Comparison of ENCODE assay signal across 1 fruit fly cellular context in genomic region chr3R:7122172-7123072, dm6.
A peak's percentile ranks its signal among the peaks of the same experiment; 100 is the strongest.
TF ChIP-seq lines count a peak whose summit lies in the region.

No protein-coding gene starts in this region.

TF ChIP-seq in whole organism, embryonic, 481 proteins besides CTCF, POLR2A, EP300 and RAD21 (continued from another document):
- TF ChIP-seq Kr (GFP tag; optimal IDR thresholded peaks at IDR 0.05; lab: Kevin White, UChicago) (peak; percentile 50), CG8359 (GFP tag; optimal IDR thresholded peaks at IDR 0.05; lab: Kevin White, UChicago; ENCODE audit: borderline replicate concordance) (no peak), CG17385 (GFP tag; optimal IDR thresholded peaks at IDR 0.05; lab: Kevin White, UChicago) (peak; percentile 0), mirr (GFP tag; optimal IDR thresholded peaks at IDR 0.05; lab: Kevin White, UChicago) (peak; percentile 76), CG3281 (GFP tag; optimal IDR thresholded peaks at IDR 0.05; lab: Kevin White, UChicago) (no peak), sens (GFP tag; lab: Kevin White, UChicago) (peak; percentile 67), Vsx1 (GFP tag; optimal IDR thresholded peaks at IDR 0.05; lab: Kevin White, UChicago) (peak; percentile 45), CG10209 (GFP tag; optimal IDR thresholded peaks at IDR 0.05; lab: Kevin White, UChicago) (peak; percentile 26), CG1529 (GFP tag; optimal IDR thresholded peaks at IDR 0.05; lab: Kevin White, UChicago) (no peak), rib (GFP tag; IDR thresholded peaks at IDR 0.05; lab: Robert Waterston, UW) (0 out of 2 replicates have a peak, but pooled peaks have one; percentile 11), insv (GFP tag; optimal IDR thresholded peaks at IDR 0.05; lab: Kevin White, UChicago) (peak; percentile 37 to 90), cwo (GFP tag; optimal IDR thresholded peaks at IDR 0.05; lab: Kevin White, UChicago) (peak; percentile 1), D19A (tag; optimal IDR thresholded peaks at IDR 0.05; lab: Kevin White, UChicago) (peak; percentile 11), ewg (GFP tag; optimal IDR thresholded peaks at IDR 0.05; lab: Kevin White, UChicago) (no peak), Sox100B (GFP tag; optimal IDR thresholded peaks at IDR 0.05; lab: Kevin White, UChicago) (peak; percentile 13), sd (tag; optimal IDR thresholded peaks at IDR 0.05; lab: Kevin White, UChicago) (peak; percentile 91), zen (tag; optimal IDR thresholded peaks at IDR 0.05; lab: Kevin White, UChicago) (no peak), CG18764 (GFP tag; optimal IDR thresholded peaks at IDR 0.05; lab: Kevin White, UChicago) (peak; percentile 12), chm (GFP tag; IDR thresholded peaks at IDR 0.05; lab: Robert Waterston, UW) (0 out of 2 replicates have a peak, but pooled peaks have one; percentile 39), CG17328 (GFP tag; IDR thresholded peaks at IDR 0.05; lab: Robert Waterston, UW) (no peak), pum (GFP tag; optimal IDR thresholded peaks at IDR 0.05; lab: Kevin White, UChicago) (no peak), Nf-YB (GFP tag; optimal IDR thresholded peaks at IDR 0.05; lab: Kevin White, UChicago) (peak; percentile 21), CG9215 (GFP tag; IDR thresholded peaks at IDR 0.05; lab: Robert Waterston, UW) (peak; percentile 37; the same call in 1 of the 2 replicates), CG12769 (tag; optimal IDR thresholded peaks at IDR 0.05; lab: Kevin White, UChicago) (peak; percentile 60), ap (GFP tag; IDR thresholded peaks at IDR 0.05; lab: Robert Waterston, UW) (no peak), tll (GFP tag; optimal IDR thresholded peaks at IDR 0.05; lab: Kevin White, UChicago) (peak in 1 of 2 experiments; percentile 18), vnd (GFP tag; IDR thresholded peaks at IDR 0.05; lab: Robert Waterston, UW; ENCODE audit: partially characterized antibody) (no peak), cg (GFP tag; optimal IDR thresholded peaks at IDR 0.05; lab: Kevin White, UChicago) (peak; percentile 56), dmrt99B (tag; optimal IDR thresholded peaks at IDR 0.05; lab: Kevin White, UChicago) (peak; percentile 2), CG14710 (tag; optimal IDR thresholded peaks at IDR 0.05; lab: Kevin White, UChicago) (peak; percentile 4), ci (GFP tag; IDR thresholded peaks at IDR 0.05; lab: Robert Waterston, UW) (no peak), kni (GFP tag; optimal IDR thresholded peaks at IDR 0.05; lab: Kevin White, UChicago) (peak; percentile 92), CG9727 (GFP tag; optimal IDR thresholded peaks at IDR 0.05; lab: Kevin White, UChicago) (peak; percentile 2), chinmo (GFP tag; IDR thresholded peaks at IDR 0.05; lab: Robert Waterston, UW; ENCODE audit: partially characterized antibody) (peak; percentile 81; the same call in 1 of the 4 replicates), CG18599 (GFP tag; optimal IDR thresholded peaks at IDR 0.05; lab: Kevin White, UChicago) (peak; percentile 19), nmo (GFP tag; optimal IDR thresholded peaks at IDR 0.05; lab: Kevin White, UChicago) (peak; percentile 29), Ptx1 (GFP tag; IDR thresholded peaks at IDR 0.05; lab: Robert Waterston, UW) (0 out of 2 replicates have a peak, but pooled peaks have one; percentile 23), twi (tag; optimal IDR thresholded peaks at IDR 0.05; lab: Kevin White, UChicago) (peak; percentile 10), CG18011 (GFP tag; optimal IDR thresholded peaks at IDR 0.05; lab: Kevin White, UChicago) (peak; percentile 6), Bgb (GFP tag; IDR thresholded peaks at IDR 0.05; lab: Robert Waterston, UW; ENCODE audit: partially characterized antibody) (peak; percentile 15; the same call in 1 of the 2 replicates), CG8765 (GFP tag; IDR thresholded peaks at IDR 0.05; lab: Robert Waterston, UW) (no peak), sr (GFP tag; IDR thresholded peaks at IDR 0.05; lab: Robert Waterston, UW) (peak; percentile 67; the same call in 2 of the 3 replicates), CG11085 (GFP tag; IDR thresholded peaks at IDR 0.05; lab: Robert Waterston, UW) (no peak), ftz-f1 (GFP tag; optimal IDR thresholded peaks at IDR 0.05; lab: Kevin White, UChicago) (peak; percentile 97), sug (tag; optimal IDR thresholded peaks at IDR 0.05; lab: Kevin White, UChicago) (peak; percentile 28), Med (GFP tag; lab: Kevin White, UChicago) (peak; percentile 82), Hr3 (GFP tag; optimal IDR thresholded peaks at IDR 0.05; lab: Kevin White, UChicago) (peak; percentile 52), CG10321 (GFP tag; IDR thresholded peaks at IDR 0.05; lab: Robert Waterston, UW) (peak; percentile 80), hbn (GFP tag; IDR thresholded peaks at IDR 0.05; lab: Robert Waterston, UW; ENCODE audit: partially characterized antibody) (no peak), gcm (GFP tag; optimal IDR thresholded peaks at IDR 0.05; lab: Kevin White, UChicago) (peak; percentile 99), CG2199 (GFP tag; IDR thresholded peaks at IDR 0.05; lab: Robert Waterston, UW) (peak; percentile 31; the same call in 1 of the 3 replicates), pan (optimal IDR thresholded peaks at IDR 0.05; lab: Kevin White, UChicago) (no peak), pan (GFP tag; optimal IDR thresholded peaks at IDR 0.05 in 1 of 2, IDR thresholded peaks at IDR 0.05 in 1 of 2) (peak in 1 of 2 experiments; percentile 42), nerfin-1 (tag; optimal IDR thresholded peaks at IDR 0.05; lab: Kevin White, UChicago) (peak; percentile 70), CG2116 (GFP tag; optimal IDR thresholded peaks at IDR 0.05; lab: Kevin White, UChicago) (peak; percentile 26), CG15479 (GFP tag; optimal IDR thresholded peaks at IDR 0.05; lab: Kevin White, UChicago) (no peak), sim (GFP tag; IDR thresholded peaks at IDR 0.05; lab: Robert Waterston, UW) (no peak), Elba2 (GFP tag; optimal IDR thresholded peaks at IDR 0.05; lab: Kevin White, UChicago) (peak; percentile 69), Hr78 (GFP tag; optimal IDR thresholded peaks at IDR 0.05; lab: Kevin White, UChicago) (peak in 1 of 2 experiments; percentile 8), Trl (optimal IDR thresholded peaks at IDR 0.05; lab: Kevin White, UChicago) (peak in 1 of 2 experiments; percentile 5), Trl (GFP tag; optimal IDR thresholded peaks at IDR 0.05; lab: Kevin White, UChicago) (no peak), CG11398 (GFP tag; optimal IDR thresholded peaks at IDR 0.05; lab: Kevin White, UChicago) (no peak), row (GFP tag; IDR thresholded peaks at IDR 0.05; lab: Robert Waterston, UW) (0 out of 3 replicates have a peak, but pooled peaks have one; percentile 15), Lhr (GFP tag; optimal IDR thresholded peaks at IDR 0.05; lab: Kevin White, UChicago) (no peak), CG13624 (GFP tag; optimal IDR thresholded peaks at IDR 0.05; lab: Kevin White, UChicago) (no peak)
